Worm (Caenorhabditis elegans): Measurements from ENCODE around the gene W09G12.10.

W09G12.10 gene

DNA sequence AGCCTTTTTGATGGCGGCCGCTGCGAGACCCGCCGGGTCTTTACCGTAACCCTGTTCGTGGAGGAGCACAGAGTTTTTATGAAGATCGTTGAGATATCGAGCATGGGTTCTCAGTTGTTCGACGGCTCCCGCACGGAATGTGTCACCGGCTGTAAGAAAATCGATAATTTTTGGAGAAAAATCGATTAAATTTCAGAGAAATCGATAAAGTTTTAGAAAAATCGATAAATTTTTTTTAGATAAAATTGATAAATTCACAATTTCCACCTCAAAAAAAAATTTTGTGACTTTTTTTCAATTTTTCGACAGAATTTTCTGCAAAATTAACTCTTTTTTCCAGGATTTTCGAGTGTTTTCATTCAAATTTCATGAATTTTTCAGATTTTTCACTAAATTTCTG lies 13.7 kb upstream of the W09G12.10 start:
- TF ChIP-seq ceh-13 (GFP tag; optimal IDR thresholded peaks at IDR 0.05) (no peak), aly-1 (tag; optimal IDR thresholded peaks at IDR 0.05) (no peak), tbx-11 (GFP tag; IDR thresholded peaks at IDR 0.05) (no peak), sea-1 (GFP tag; conservative IDR thresholded peaks at IDR 0.05) (no peak), tra-4 (tag; optimal IDR thresholded peaks at IDR 0.05) (no peak), ama-1 (optimal IDR thresholded peaks at IDR 0.05) (no peak), tbx-37 (GFP tag; conservative IDR thresholded peaks at IDR 0.05) (no peak), hnd-1 (tag; optimal IDR thresholded peaks at IDR 0.05) (no peak), flt-1 (GFP tag; IDR thresholded peaks at IDR 0.05) (no peak)

DNA sequence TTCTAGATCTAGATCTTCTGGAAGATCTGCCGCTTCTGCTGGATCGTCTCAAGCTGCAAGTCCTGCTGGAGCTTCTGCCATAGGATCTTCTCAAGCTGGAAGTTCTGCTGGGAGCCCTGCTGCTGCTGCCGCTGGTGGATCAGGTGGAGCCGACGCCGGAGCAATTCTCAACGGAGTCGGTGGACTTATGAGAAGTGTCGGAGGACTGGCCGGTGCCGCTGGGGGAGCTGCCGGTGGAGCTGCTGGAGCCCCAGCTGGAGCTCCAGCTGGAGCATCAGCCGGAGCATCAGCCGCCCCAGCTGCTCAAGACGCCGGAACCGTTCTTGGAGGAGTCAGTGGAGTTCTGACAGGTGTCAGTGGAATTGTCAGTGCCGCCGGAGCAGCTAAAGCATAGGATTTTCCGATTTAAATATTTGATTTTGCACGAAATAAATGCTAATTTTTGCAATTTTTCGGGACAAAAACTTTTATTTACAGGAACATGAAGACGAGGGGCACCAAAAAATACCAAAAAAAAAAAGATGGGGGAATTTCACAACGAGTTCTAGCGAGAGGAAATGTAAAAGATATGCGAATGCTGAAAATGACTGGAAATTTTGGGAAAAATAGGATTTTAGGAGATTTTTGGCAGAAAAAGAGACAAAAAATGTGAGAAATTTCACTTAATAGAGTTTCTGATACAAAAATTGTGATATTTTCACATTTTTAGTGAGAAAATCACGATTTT lies 11.5 kb upstream of the W09G12.10 start:
- TF ChIP-seq ceh-36 (tag; optimal IDR thresholded peaks at IDR 0.05): no peak
- no peak for TF ChIP-seq hmg-4 (GFP tag; optimal IDR thresholded peaks at IDR 0.05)
- TF ChIP-seq F13C5.2 (tag; optimal IDR thresholded peaks at IDR 0.05): no peak
- TF ChIP-seq ets-7 (tag; optimal IDR thresholded peaks at IDR 0.05): no peak
- no peak for TF ChIP-seq tra-4 (tag; optimal IDR thresholded peaks at IDR 0.05)
- TF ChIP-seq tbx-11 (GFP tag; IDR thresholded peaks at IDR 0.05): no peak
- TF ChIP-seq ama-1 (optimal IDR thresholded peaks at IDR 0.05): no peak
- TF ChIP-seq tbx-37 (GFP tag; conservative IDR thresholded peaks at IDR 0.05): no peak
- no peak for TF ChIP-seq hmbx-1 (tag; optimal IDR thresholded peaks at IDR 0.05)
- no peak for TF ChIP-seq pes-1 (GFP tag; IDR thresholded peaks at IDR 0.05)
- TF ChIP-seq flt-1 (GFP tag; IDR thresholded peaks at IDR 0.05): no peak
- TF ChIP-seq B0310.2 (tag; optimal IDR thresholded peaks at IDR 0.05): no peak
- no peak for TF ChIP-seq scrt-1 (GFP tag; IDR thresholded peaks at IDR 0.05)
- TF ChIP-seq ceh-13 (GFP tag; optimal IDR thresholded peaks at IDR 0.05): no peak
- no peak for TF ChIP-seq aly-1 (tag; optimal IDR thresholded peaks at IDR 0.05)
- no peak for TF ChIP-seq sea-1 (GFP tag; conservative IDR thresholded peaks at IDR 0.05)

ce11 chrIV:1231589-1231988 lies 10.5 kb upstream of the W09G12.10 start, which contains the start of gene W09G12.6:
TSS of gene W09G12.6 (plus strand) at chrIV:1231889.
- TF ChIP-seq ets-7 (tag; optimal IDR thresholded peaks at IDR 0.05) (no peak), tbx-11 (GFP tag; IDR thresholded peaks at IDR 0.05) (no peak), scrt-1 (GFP tag; IDR thresholded peaks at IDR 0.05) (no peak), ama-1 (optimal IDR thresholded peaks at IDR 0.05) (no peak), tbx-37 (GFP tag; conservative IDR thresholded peaks at IDR 0.05) (no peak), F13C5.2 (tag; optimal IDR thresholded peaks at IDR 0.05) (no peak), hnd-1 (tag; optimal IDR thresholded peaks at IDR 0.05) (no peak), B0310.2 (tag; optimal IDR thresholded peaks at IDR 0.05) (no peak)

DNA sequence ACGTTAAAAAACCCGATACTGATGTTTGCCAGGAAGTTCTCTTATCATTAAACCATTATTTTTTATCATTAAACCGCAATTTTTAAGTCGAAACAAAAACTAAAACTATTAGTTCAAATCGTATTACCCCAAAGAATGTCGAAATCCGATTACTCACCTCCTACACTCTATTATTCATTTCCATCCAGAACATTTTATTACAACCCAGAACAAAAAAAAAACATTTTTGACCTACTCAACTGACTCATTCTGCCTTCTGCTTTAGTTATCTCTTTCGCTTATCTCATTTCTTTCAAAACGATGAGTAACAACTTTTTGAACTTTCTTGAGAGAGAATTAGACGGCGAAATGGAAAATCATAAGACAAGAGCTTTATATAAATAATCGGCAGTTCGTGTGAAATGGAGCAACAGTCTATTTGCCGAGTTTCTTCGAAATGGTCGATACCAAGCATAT lies 7.6 kb upstream of the W09G12.10 start, which contains the start of gene W09G12.7:
Gene W09G12.7 (plus strand): TSS at position 406 of the 456 bp plus-strand sequence.
- TF ChIP-seq F13C5.2 (tag; optimal IDR thresholded peaks at IDR 0.05): no peak
- no peak for TF ChIP-seq ceh-36 (tag; optimal IDR thresholded peaks at IDR 0.05)
- TF ChIP-seq B0310.2 (tag; optimal IDR thresholded peaks at IDR 0.05): no peak
- no peak for TF ChIP-seq scrt-1 (GFP tag; IDR thresholded peaks at IDR 0.05)
- TF ChIP-seq flt-1 (GFP tag; IDR thresholded peaks at IDR 0.05): no peak
- no peak for TF ChIP-seq pes-1 (GFP tag; IDR thresholded peaks at IDR 0.05)
- no peak for TF ChIP-seq aly-1 (tag; optimal IDR thresholded peaks at IDR 0.05)
- no peak for TF ChIP-seq ets-7 (tag; optimal IDR thresholded peaks at IDR 0.05)
- TF ChIP-seq hmbx-1 (tag; optimal IDR thresholded peaks at IDR 0.05): no peak
- TF ChIP-seq sea-1 (GFP tag; conservative IDR thresholded peaks at IDR 0.05): no peak
- no peak for TF ChIP-seq tra-4 (tag; optimal IDR thresholded peaks at IDR 0.05)
- TF ChIP-seq tbx-11 (GFP tag; IDR thresholded peaks at IDR 0.05): no peak
- no peak for TF ChIP-seq tbx-37 (GFP tag; conservative IDR thresholded peaks at IDR 0.05)
- no peak for TF ChIP-seq hmg-4 (GFP tag; optimal IDR thresholded peaks at IDR 0.05)
- TF ChIP-seq ceh-13 (GFP tag; optimal IDR thresholded peaks at IDR 0.05): no peak
- TF ChIP-seq hnd-1 (tag; optimal IDR thresholded peaks at IDR 0.05): no peak
- TF ChIP-seq ama-1 (optimal IDR thresholded peaks at IDR 0.05): no peak

DNA sequence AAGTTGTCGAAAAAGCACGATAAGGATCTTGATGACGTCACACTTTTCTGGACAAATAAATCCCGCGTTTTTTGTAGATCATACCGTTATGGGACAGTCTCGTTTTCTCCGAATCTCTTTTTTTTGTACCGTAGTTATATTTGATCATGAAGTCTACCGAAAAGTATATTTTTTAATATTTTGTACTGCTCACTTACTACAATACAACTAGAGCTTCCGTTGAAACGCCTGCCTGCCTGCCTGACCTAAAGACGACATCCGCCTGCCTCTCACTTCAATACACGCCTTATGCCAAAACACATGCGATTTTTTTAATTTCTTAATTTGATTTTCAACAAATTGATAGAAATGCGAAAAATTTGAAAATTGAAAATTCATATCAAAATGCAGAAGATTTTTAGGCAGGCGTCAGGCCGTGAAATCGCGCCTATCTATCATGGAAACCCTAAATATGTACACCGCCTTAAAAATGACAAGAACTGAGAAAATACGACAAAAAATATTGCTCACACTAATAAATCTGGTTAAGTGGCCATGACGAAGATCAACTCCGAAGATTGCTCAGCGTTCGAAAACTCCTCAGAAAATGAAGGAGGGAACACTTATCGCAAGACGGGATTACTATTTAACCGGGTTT lies 4.6 kb upstream of the W09G12.10 start, which contains the start of gene W09G12.8:
Gene W09G12.8 (plus strand): TSS at position 587 of the 637 bp plus-strand sequence.
- TF ChIP-seq tbx-37 (GFP tag; conservative IDR thresholded peaks at IDR 0.05) (no peak), aly-1 (tag; optimal IDR thresholded peaks at IDR 0.05) (no peak), ets-7 (tag; optimal IDR thresholded peaks at IDR 0.05) (no peak)

DNA sequence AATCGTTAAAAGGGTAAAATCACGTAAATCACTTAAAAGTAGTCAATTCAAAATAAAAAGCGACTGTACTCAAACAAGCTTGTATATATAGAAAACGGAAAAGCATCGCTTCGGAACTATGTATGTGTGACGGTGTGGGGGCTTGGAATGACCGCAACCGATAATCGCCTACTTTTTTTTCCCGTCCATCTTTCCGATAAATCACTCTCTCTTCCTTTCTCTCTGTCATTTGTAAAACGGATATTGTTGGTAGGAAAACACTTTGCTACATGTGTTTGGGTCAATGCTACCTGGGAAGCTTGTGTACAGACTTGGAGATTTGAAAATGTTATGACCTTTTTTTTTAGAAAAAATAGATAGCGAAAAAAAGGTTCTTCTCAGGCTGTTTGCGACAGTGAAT lies 3.7 kb upstream of the W09G12.10 start:
- TF ChIP-seq ceh-36 (tag; optimal IDR thresholded peaks at IDR 0.05) (no peak), aly-1 (tag; optimal IDR thresholded peaks at IDR 0.05) (no peak), ets-7 (tag; optimal IDR thresholded peaks at IDR 0.05) (no peak), tbx-37 (GFP tag; conservative IDR thresholded peaks at IDR 0.05) (no peak), pes-1 (GFP tag; IDR thresholded peaks at IDR 0.05) (no peak), hnd-1 (tag; optimal IDR thresholded peaks at IDR 0.05) (no peak)

ce11 chrIV:1217265-1217664 lies 3.8 kb downstream of the W09G12.10 start:
- peak; percentile 72 for TF ChIP-seq ceh-36 (tag; optimal IDR thresholded peaks at IDR 0.05)

ce11 chrIV:1216290-1216689 lies 4.8 kb downstream of the W09G12.10 start, which contains the start of gene W09G12.9:
TSS of gene W09G12.9 (plus strand) at chrIV:1216590.
- TF ChIP-seq pes-1 (GFP tag; IDR thresholded peaks at IDR 0.05) (no peak), tra-4 (tag; optimal IDR thresholded peaks at IDR 0.05) (no peak), ama-1 (optimal IDR thresholded peaks at IDR 0.05) (no peak), ets-7 (tag; optimal IDR thresholded peaks at IDR 0.05) (no peak), hnd-1 (tag; optimal IDR thresholded peaks at IDR 0.05) (no peak), ceh-13 (GFP tag; optimal IDR thresholded peaks at IDR 0.05) (no peak), aly-1 (tag; optimal IDR thresholded peaks at IDR 0.05) (no peak), sea-1 (GFP tag; conservative IDR thresholded peaks at IDR 0.05) (no peak), hmg-4 (GFP tag; optimal IDR thresholded peaks at IDR 0.05) (no peak), scrt-1 (GFP tag; IDR thresholded peaks at IDR 0.05) (no peak), ceh-36 (tag; optimal IDR thresholded peaks at IDR 0.05) (no peak), F13C5.2 (tag; optimal IDR thresholded peaks at IDR 0.05) (no peak), B0310.2 (tag; optimal IDR thresholded peaks at IDR 0.05) (no peak), tbx-11 (GFP tag; IDR thresholded peaks at IDR 0.05) (no peak), flt-1 (GFP tag; IDR thresholded peaks at IDR 0.05) (no peak)

Data from whole organism, early embryonic.